Worm (Caenorhabditis elegans): ENCODE results near the gene F46C3.2.

DNA sequence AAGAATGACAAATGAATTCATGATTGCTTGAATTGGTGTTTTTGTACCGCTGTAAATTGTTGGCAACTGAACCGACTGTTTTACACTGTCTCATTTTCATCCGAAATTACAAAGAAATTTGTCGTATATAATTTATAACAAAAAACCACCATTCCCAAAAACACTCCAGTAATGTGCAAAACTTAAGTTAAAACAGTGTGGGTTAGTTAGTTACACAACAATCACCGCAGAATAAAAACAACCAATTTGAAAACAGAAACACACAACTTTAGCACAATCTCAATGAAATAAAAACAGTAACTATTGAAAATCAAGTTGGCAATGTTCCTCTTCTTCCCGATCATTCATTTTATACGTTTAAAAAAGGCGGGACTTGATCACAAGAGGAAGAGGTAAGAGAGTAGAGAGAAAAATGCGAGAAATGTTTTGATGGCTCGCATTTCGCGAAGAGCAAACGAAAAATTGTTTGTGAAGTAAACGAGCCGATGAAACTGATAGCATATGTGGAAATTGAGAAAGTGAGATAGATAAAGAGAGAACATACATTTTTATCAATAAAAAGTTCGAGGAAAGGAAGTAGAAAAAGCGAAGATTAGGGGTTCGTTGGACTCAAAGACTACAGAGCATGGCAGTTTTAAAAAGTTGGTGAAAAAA lies 10.8 kb downstream of the F46C3.2 start, which contains the start of gene F08B12.4:
- TF ChIP-seq unc-39 (tag; optimal IDR thresholded peaks at IDR 0.05) (no peak), ztf-11 (tag; optimal IDR thresholded peaks at IDR 0.05) (no peak)

Measured in whole organism, mixed stage, embryonic.